Worm (Caenorhabditis elegans) whole organism, young adult: ENCODE data around the gene cut-2.
A peak's percentile ranks its signal among the peaks of the same experiment; 100 is the strongest.

Source experiments
- B0261.1 ChIP-seq: sonication (generic microtip); optimal IDR thresholded peaks from 2 replicates; lab custom pipeline; 2016; ENCODE audit warnings: mild to moderate bottlenecking, missing genetic modification characterization, moderate library complexity, missing compliant biosample characterization
- C06A6.2 ChIP-seq: fragments of 200-800 bp; sonication (Bioruptor generic); conservative IDR thresholded peaks from 2 replicates; pipeline ENCODE4 v1.3.6; 2022; ENCODE audit warnings: missing genetic modification characterization, missing compliant biosample characterization
- D2030.7 ChIP-seq: fragments of 200-800 bp; sonication (Bioruptor generic); IDR thresholded peaks from 2 replicates; pipeline ENCODE4 v1.3.6; 2022; ENCODE audit warnings: missing genetic modification reagents, missing genetic modification characterization, missing compliant biosample characterization
- F57C9.4 ChIP-seq: sonication (generic microtip); optimal IDR thresholded peaks from 2 replicates; lab custom pipeline; 2017; ENCODE audit warnings: mild to moderate bottlenecking, missing genetic modification characterization, missing compliant biosample characterization
- K12H6.12 ChIP-seq: fragments of 200-800 bp; sonication (Bioruptor generic); optimal IDR thresholded peaks from 2 replicates; lab custom pipeline; 2018; ENCODE audit warnings: mild to moderate bottlenecking, missing genetic modification characterization, missing compliant biosample characterization
- T07F8.4 ChIP-seq: sonication (generic microtip); optimal IDR thresholded peaks from 2 replicates; lab custom pipeline; 2016; ENCODE audit warnings: mild to moderate bottlenecking, missing genetic modification characterization, moderate library complexity, missing compliant biosample characterization
- ZK185.1 ChIP-seq: sonication (generic microtip); optimal IDR thresholded peaks from 2 replicates; lab custom pipeline; 2016; ENCODE audit warnings: mild to moderate bottlenecking, missing genetic modification characterization, missing compliant biosample characterization; ENCODE audit not compliant: poor library complexity, severe bottlenecking
- aptf-2 ChIP-seq: fragments of 200-800 bp; sonication (Bioruptor generic); conservative IDR thresholded peaks from 2 replicates; pipeline ENCODE4 v1.3.6; 2022; ENCODE audit warnings: missing genetic modification reagents, missing genetic modification characterization, missing compliant biosample characterization
- aptf-3 ChIP-seq: fragments of 200-800 bp; sonication (Bioruptor generic); IDR thresholded peaks from 2 replicates; pipeline ENCODE4 v1.3.6; 2022; ENCODE audit warnings: missing genetic modification characterization, missing compliant biosample characterization
- athp-1 ChIP-seq: sonication (generic microtip); optimal IDR thresholded peaks from 2 replicates; lab custom pipeline; 2017; ENCODE audit warnings: mild to moderate bottlenecking, missing genetic modification characterization, missing compliant biosample characterization
- attf-3 ChIP-seq: fragments of 200-800 bp; sonication (Bioruptor generic); conservative IDR thresholded peaks from 2 replicates; pipeline ENCODE4 v1.3.6; 2022; ENCODE audit warnings: missing genetic modification reagents, missing genetic modification characterization, missing compliant biosample characterization
- attf-6 ChIP-seq: fragments of 200-800 bp; sonication (Bioruptor generic); IDR thresholded peaks from 2 replicates; pipeline ENCODE4 v1.3.6; 2022; ENCODE audit warnings: missing genetic modification reagents, missing genetic modification characterization, missing compliant biosample characterization
- bed-2 ChIP-seq: fragments of 200-800 bp; sonication (Bioruptor generic); IDR thresholded peaks from 2 replicates; pipeline ENCODE4 v1.3.6; 2022; ENCODE audit warnings: missing genetic modification reagents, missing genetic modification characterization, missing compliant biosample characterization
- ccch-3 ChIP-seq: fragments of 200-800 bp; sonication (Bioruptor generic); optimal IDR thresholded peaks from 2 replicates; lab custom pipeline; 2018; ENCODE audit warnings: mild to moderate bottlenecking, missing genetic modification characterization, missing compliant biosample characterization
- cebp-2 ChIP-seq: fragments of 200-800 bp; sonication (Bioruptor generic); IDR thresholded peaks from 2 replicates; pipeline ENCODE4 v1.3.6; 2022; ENCODE audit warnings: missing genetic modification characterization, missing compliant biosample characterization
- dpl-1 ChIP-seq: fragments of 150-350 bp; optimal IDR thresholded peaks from 2 replicates; lab custom pipeline; 2014; ENCODE audit warnings: missing biosample characterization, missing genetic modification reagents, missing genetic modification characterization
- efl-1 ChIP-seq: fragments of 150-350 bp; optimal IDR thresholded peaks from 2 replicates; lab custom pipeline; 2014; ENCODE audit warnings: missing biosample characterization, missing genetic modification reagents, missing genetic modification characterization
- egl-44 ChIP-seq: fragments of 200-800 bp; sonication (Bioruptor generic); IDR thresholded peaks from 2 replicates; pipeline ENCODE4 v1.3.6; 2022; ENCODE audit warnings: missing genetic modification reagents, missing genetic modification characterization, missing compliant biosample characterization
- ets-4 ChIP-seq: fragments of 200-800 bp; sonication (Bioruptor generic); optimal IDR thresholded peaks from 2 replicates; lab custom pipeline; 2018; ENCODE audit warnings: mild to moderate bottlenecking, missing genetic modification characterization, missing compliant biosample characterization
- gei-17 ChIP-seq: fragments of 200-800 bp; sonication (Bioruptor generic); optimal IDR thresholded peaks from 2 replicates; lab custom pipeline; 2018; ENCODE audit warnings: mild to moderate bottlenecking, missing genetic modification characterization, missing compliant biosample characterization
- hmg-20 ChIP-seq: fragments of 200-800 bp; sonication (Bioruptor generic); IDR thresholded peaks from 2 replicates; pipeline ENCODE4 v1.3.6; 2022; ENCODE audit warnings: missing genetic modification reagents, missing genetic modification characterization, missing compliant biosample characterization
- let-526 ChIP-seq: fragments of 200-800 bp; sonication (Bioruptor generic); IDR thresholded peaks from 2 replicates; pipeline ENCODE4 v1.3.6; 2022; ENCODE audit warnings: missing genetic modification reagents, missing genetic modification characterization, missing compliant biosample characterization
- lin-35 ChIP-seq, 3 experiments: fragments of 150-350 bp in 2 of 3; sonication (generic microtip) in 1 of 3; optimal IDR thresholded peaks; 2 replicates each; lab custom pipeline; 2014 to 2018; ENCODE audit warnings: missing biosample characterization in 3 of 3, missing genetic modification characterization in 3 of 3, missing genetic modification reagents in 3 of 3
- lsl-1 ChIP-seq: fragments of 200-800 bp; sonication (Bioruptor generic); optimal IDR thresholded peaks from 2 replicates; lab custom pipeline; 2018; ENCODE audit warnings: mild to moderate bottlenecking, missing genetic modification characterization, moderate library complexity, missing compliant biosample characterization
- madf-10 ChIP-seq: sonication (generic microtip); optimal IDR thresholded peaks from 2 replicates; lab custom pipeline; 2016; ENCODE audit warnings: mild to moderate bottlenecking, missing genetic modification characterization, missing compliant biosample characterization
- mcd-1 ChIP-seq: fragments of 200-800 bp; sonication (Bioruptor generic); IDR thresholded peaks from 2 replicates; pipeline ENCODE4 v1.3.6; 2022; ENCODE audit warnings: missing genetic modification reagents, missing genetic modification characterization, missing compliant biosample characterization
- mes-4 ChIP-seq: sonication (generic microtip); optimal IDR thresholded peaks from 2 replicates; lab custom pipeline; 2016; ENCODE audit warnings: missing genotype, missing genetic modification characterization, missing compliant biosample characterization
- nfya-1 ChIP-seq: sonication (generic microtip); optimal IDR thresholded peaks from 2 replicates; lab custom pipeline; 2017; ENCODE audit warnings: antibody characterized with exemption, missing compliant biosample characterization, missing genetic modification characterization, borderline replicate concordance; ENCODE audit not compliant: insufficient read depth
- nfyb-1 ChIP-seq: fragments of 200-800 bp; sonication (Bioruptor generic); IDR thresholded peaks from 2 replicates; pipeline ENCODE4 v1.3.6; 2022; ENCODE audit warnings: missing genetic modification reagents, missing genetic modification characterization, missing compliant biosample characterization
- pha-4 ChIP-seq: fragments of 150-350 bp; sonication (generic microtip); optimal IDR thresholded peaks from 2 replicates; lab custom pipeline; 2014; ENCODE audit warnings: missing biosample characterization, missing genetic modification reagents, missing genetic modification characterization
- rpc-1 ChIP-seq, 2 experiments: fragments of 150-350 bp in 1 of 2; sonication (generic microtip) in 1 of 2; optimal IDR thresholded peaks; 2 replicates each; lab custom pipeline; 2014 to 2018; ENCODE audit warnings: missing biosample characterization in 1 of 2, missing genetic modification characterization in 1 of 2, missing genetic modification reagents in 1 of 2, missing genotype in 1 of 2
- snpc-1.1 ChIP-seq: sonication (generic microtip); optimal IDR thresholded peaks from 2 replicates; lab custom pipeline; 2017; ENCODE audit warnings: missing genetic modification characterization, mild to moderate bottlenecking, missing compliant biosample characterization, antibody characterized with exemption, moderate library complexity, missing genotype, missing genetic modification reagents; ENCODE audit not compliant: insufficient read depth
- snpc-1.3 ChIP-seq: sonication (generic microtip); optimal IDR thresholded peaks from 2 replicates; lab custom pipeline; 2017; ENCODE audit warnings: missing genetic modification characterization, mild to moderate bottlenecking, missing compliant biosample characterization, antibody characterized with exemption, moderate library complexity, missing genotype, missing genetic modification reagents; ENCODE audit not compliant: insufficient read depth
- snpc-4 ChIP-seq, 5 experiments: fragments of 150-350 bp in 1 of 5; sonication (generic microtip) in 4 of 5; optimal IDR thresholded peaks; 2 replicates each; lab custom pipeline; 2014 to 2018; ENCODE audit warnings: missing genetic modification characterization in 5 of 5, missing biosample characterization in 3 of 5, antibody characterized with exemption in 2 of 5, mild to moderate bottlenecking in 2 of 5, missing compliant biosample characterization in 2 of 5, missing genotype in 2 of 5, moderate library complexity in 2 of 5, missing genetic modification reagents in 1 of 5
- somi-1 ChIP-seq: fragments of 200-800 bp; sonication (Bioruptor generic); optimal IDR thresholded peaks from 2 replicates; lab custom pipeline; 2018; ENCODE audit warnings: mild to moderate bottlenecking, missing genetic modification characterization, missing compliant biosample characterization
- tbx-9 ChIP-seq: sonication (generic microtip); optimal IDR thresholded peaks from 2 replicates; lab custom pipeline; 2016; ENCODE audit warnings: borderline replicate concordance, missing genetic modification characterization, inconsistent platforms, missing compliant biosample characterization
- zfh-2 ChIP-seq: fragments of 200-800 bp; sonication (Bioruptor generic); conservative IDR thresholded peaks from 2 replicates; pipeline ENCODE4 v1.3.6; 2022; ENCODE audit warnings: missing genetic modification reagents, missing genetic modification characterization, missing compliant biosample characterization
- ztf-25 ChIP-seq: fragments of 200-800 bp; sonication (Bioruptor generic); IDR thresholded peaks from 2 replicates; pipeline ENCODE4 v1.3.6; 2022; ENCODE audit warnings: missing genetic modification reagents, missing genetic modification characterization, missing compliant biosample characterization
- ztf-28 ChIP-seq: fragments of 200-800 bp; sonication (Bioruptor generic); IDR thresholded peaks from 2 replicates; pipeline ENCODE4 v1.3.6; 2022; ENCODE audit warnings: missing genetic modification reagents, missing genetic modification characterization, missing compliant biosample characterization
- ztf-6 ChIP-seq: fragments of 200-800 bp; sonication (Bioruptor generic); IDR thresholded peaks from 2 replicates; pipeline ENCODE4 v1.3.6; 2022; ENCODE audit warnings: missing genetic modification reagents, missing genetic modification characterization, missing compliant biosample characterization

Gene cut-2

DNA sequence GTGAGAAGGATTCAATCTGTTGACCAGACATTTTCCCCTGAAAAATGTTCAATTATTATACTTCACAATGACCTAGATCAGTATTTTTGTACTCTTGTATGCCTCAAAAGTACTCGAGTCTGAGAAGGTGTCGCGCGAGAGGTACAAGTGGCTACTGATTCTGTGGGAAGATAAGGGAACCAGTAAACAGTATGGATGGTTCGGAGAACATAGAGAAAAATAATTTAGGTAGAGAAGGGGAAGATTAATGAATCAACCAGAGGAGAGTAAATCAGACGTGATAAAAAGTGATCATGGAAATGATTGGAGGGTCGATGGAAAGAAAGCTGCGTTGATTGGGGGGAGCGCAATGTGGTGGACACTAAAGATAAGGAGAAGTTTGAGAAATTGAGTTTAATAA, 25.3 kb upstream of the cut-2 start:
- TF ChIP-seq attf-6 (GFP tag; lab: Robert Waterston, UW) (no peak), K12H6.12 (tag; lab: Kevin White, UChicago) (no peak), hmg-20 (GFP tag; lab: Robert Waterston, UW) (no peak), ets-4 (GFP tag; lab: Kevin White, UChicago) (no peak), attf-3 (no peak), lsl-1 (GFP tag; lab: Kevin White, UChicago) (no peak), athp-1 (tag; lab: Kevin White, UChicago) (no peak), nfya-1 (tag; lab: Kevin White, UChicago) (no peak), cebp-2 (GFP tag; lab: Robert Waterston, UW) (no peak), pha-4 (tag; lab: Kevin White, UChicago) (no peak), snpc-1.3 (tag; lab: Kevin White, UChicago) (no peak), madf-10 (tag; lab: Kevin White, UChicago) (no peak), mcd-1 (GFP tag; lab: Robert Waterston, UW) (no peak), T07F8.4 (tag; lab: Kevin White, UChicago) (no peak), let-526 (GFP tag; lab: Robert Waterston, UW) (no peak), ZK185.1 (tag; lab: Kevin White, UChicago) (no peak), lin-35 (GFP tag; optimal IDR thresholded peaks at IDR 0.05; lab: Kevin White, UChicago) (no peak)

DNA sequence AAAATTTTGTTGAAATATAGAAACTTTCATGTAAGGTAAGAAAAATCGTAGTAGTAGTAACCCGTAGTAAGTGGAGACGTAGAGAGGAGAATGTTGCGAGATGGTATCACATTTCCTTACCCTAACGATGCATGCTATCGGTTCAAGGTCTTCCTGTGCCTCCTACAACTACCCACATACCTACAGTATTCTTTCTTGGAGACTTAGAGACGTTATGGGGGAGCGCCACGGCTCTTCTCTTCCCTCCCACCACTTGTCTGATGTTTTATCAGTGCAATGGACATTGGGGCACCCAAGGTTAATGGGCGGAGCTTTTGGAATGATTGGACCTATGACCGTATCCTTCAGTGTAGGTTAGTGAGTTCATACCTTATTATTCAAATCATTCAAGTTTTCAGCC, 23.8 kb upstream of the cut-2 start:
- TF ChIP-seq aptf-2 (GFP tag; lab: Robert Waterston, UW) (no peak), F57C9.4 (no peak), snpc-1.3 (tag; lab: Kevin White, UChicago) (no peak), snpc-1.1 (tag; lab: Kevin White, UChicago) (no peak), egl-44 (GFP tag; lab: Robert Waterston, UW) (no peak), nfya-1 (tag; lab: Kevin White, UChicago) (no peak), B0261.1 (tag; lab: Kevin White, UChicago) (no peak), ccch-3 (GFP tag; lab: Kevin White, UChicago) (no peak), gei-17 (GFP tag; lab: Kevin White, UChicago) (no peak), tbx-9 (tag; lab: Kevin White, UChicago) (no peak)

DNA sequence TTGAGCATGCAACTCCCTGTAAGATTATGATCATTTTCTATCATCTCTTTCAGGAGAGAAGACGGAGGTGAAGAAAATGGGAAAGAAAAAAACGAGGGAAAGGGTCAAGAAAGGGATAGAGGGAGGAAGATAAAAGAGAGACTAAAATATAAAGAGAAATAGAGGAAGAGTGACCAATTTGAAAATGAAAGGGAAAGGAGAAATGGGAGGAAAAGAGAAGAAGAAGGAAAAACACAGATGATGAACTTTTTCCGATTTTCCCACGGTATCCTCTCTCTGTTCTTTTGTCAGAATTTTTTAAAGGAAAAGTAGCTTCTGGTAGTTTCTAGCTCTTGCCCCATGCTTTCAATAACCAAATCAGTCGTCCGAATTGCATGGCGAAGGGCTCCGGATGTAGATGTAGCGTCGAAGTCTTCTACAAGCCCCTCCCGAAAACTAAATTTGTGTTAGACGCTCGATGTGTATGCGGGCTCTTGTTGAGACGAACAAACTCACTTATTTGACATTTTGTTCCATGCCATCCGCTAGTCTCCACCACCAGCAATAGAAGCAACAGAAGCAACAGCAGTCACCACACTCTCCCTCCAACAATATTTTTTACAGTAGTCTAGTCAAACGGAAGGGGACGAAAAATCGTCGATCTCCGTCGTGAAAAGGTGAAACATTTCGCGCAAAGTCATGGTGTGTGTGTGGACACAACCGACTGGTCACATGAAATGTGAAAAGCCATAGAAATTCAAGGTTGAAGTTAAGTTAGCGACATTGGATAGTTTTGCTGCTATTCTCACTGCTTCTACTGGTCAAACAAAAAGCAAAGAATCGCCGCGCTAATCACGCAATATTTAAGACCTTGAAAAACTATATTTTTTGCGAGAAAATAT, 23.1 kb upstream of the cut-2 start, which contains the start of gene somi-1:
Gene somi-1 (minus strand): TSS at position 18 of the 881 bp plus-strand sequence.
- peak; percentile 64 for TF ChIP-seq somi-1 (GFP tag; lab: Kevin White, UChicago)
- no peak for TF ChIP-seq C06A6.2 (GFP tag; lab: Robert Waterston, UW)
- TF ChIP-seq aptf-3 (GFP tag; lab: Robert Waterston, UW): no peak
- TF ChIP-seq ztf-25 (GFP tag; lab: Robert Waterston, UW): 0 out of 2 replicates have a peak, but pooled peaks have one; percentile 43

DNA sequence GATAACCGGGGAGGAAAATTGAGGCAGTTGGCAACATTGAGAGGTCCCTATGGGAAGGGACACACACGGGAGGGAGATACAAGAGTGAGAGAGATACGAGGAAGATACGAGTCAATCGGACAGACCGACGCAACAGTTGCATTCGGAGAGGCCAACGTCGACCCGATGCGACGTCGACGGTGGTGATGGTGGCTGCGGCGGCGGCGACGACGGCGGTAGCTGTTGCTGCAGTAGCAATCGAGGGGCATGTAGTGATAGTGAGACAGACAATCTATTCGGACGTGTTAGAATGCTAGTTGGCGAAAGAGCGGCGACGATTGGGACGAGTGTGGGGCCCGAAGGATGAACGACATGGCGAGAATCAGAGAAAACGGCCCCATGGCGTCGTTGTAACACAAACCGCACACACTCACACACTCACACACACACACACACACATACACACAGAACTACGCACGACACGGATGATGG, 21.4 kb upstream of the cut-2 start:
- TF ChIP-seq snpc-4 (GFP tag; optimal IDR thresholded peaks at IDR 0.05; lab: Kevin White, UChicago) (no peak), snpc-4 (tag; optimal IDR thresholded peaks at IDR 0.05; lab: Kevin White, UChicago) (no peak), nfyb-1 (GFP tag; lab: Robert Waterston, UW) (0 out of 2 replicates have a peak, but pooled peaks have one; percentile 27), D2030.7 (GFP tag; lab: Robert Waterston, UW) (no peak), zfh-2 (peak; percentile 91), mes-4 (tag; lab: Kevin White, UChicago) (no peak), lin-35 (GFP tag; optimal IDR thresholded peaks at IDR 0.05; lab: Kevin White, UChicago) (no peak), T07F8.4 (tag; lab: Kevin White, UChicago) (no peak), ztf-28 (GFP tag; lab: Robert Waterston, UW) (no peak), ztf-6 (GFP tag; lab: Robert Waterston, UW) (no peak), efl-1 (GFP tag; lab: Kevin White, UChicago) (no peak), dpl-1 (no peak), attf-3 (no peak), bed-2 (no peak), rpc-1 (optimal IDR thresholded peaks at IDR 0.05; lab: Kevin White, UChicago) (no peak), rpc-1 (tag; optimal IDR thresholded peaks at IDR 0.05; lab: Kevin White, UChicago) (no peak)
